Fruit fly (Drosophila melanogaster): ENCODE results near the gene CG5653.

Gene CG5653

DNA sequence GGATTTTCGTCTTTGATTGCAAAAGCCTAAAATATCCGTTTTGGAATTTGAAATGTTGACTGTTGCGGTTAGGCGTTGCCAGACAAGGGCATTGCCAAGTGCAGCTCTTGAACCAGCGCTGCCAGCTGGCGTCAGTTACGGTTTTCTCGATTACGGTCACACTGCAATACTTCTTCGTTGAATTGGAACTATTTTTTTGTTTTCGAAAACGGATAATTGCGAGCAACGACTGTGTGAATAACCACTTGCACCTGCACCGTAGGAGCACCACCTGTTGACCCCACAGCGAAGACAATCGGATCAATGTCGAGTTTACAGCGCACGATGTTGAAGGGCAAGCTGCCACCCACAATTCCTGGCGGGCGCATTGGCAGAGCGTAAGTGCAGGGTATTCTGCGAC lies 20.4 kb upstream of the CG5653 start, which contains the start of gene CG5068 (continued):
- TF ChIP-seq Vsx1 (GFP tag; optimal IDR thresholded peaks at IDR 0.05) (no peak), cas (GFP tag; IDR thresholded peaks at IDR 0.05) (no peak), Hmx (GFP tag; optimal IDR thresholded peaks at IDR 0.05) (no peak), PHDP (tag; optimal IDR thresholded peaks at IDR 0.05) (no peak), crp (GFP tag; optimal IDR thresholded peaks at IDR 0.05) (peak in 1 of 2 experiments; percentile 71), CG4328 (GFP tag; optimal IDR thresholded peaks at IDR 0.05) (no peak), dm (GFP tag; optimal IDR thresholded peaks at IDR 0.05) (no peak), CG31441 (GFP tag; IDR thresholded peaks at IDR 0.05) (no peak), B-H1 (GFP tag; IDR thresholded peaks at IDR 0.05) (no peak), Camta (GFP tag; optimal IDR thresholded peaks at IDR 0.05) (no peak), nmo (GFP tag; optimal IDR thresholded peaks at IDR 0.05) (peak; percentile 21), NFAT (GFP tag; IDR thresholded peaks at IDR 0.05) (no peak), CG12391 (tag; optimal IDR thresholded peaks at IDR 0.05) (no peak), fu2 (GFP tag; optimal IDR thresholded peaks at IDR 0.05) (no peak), kah (GFP tag; optimal IDR thresholded peaks at IDR 0.05) (peak; percentile 0), CG18011 (GFP tag; optimal IDR thresholded peaks at IDR 0.05) (no peak), CG4730 (GFP tag; IDR thresholded peaks at IDR 0.05) (no peak), Aef1 (GFP tag; IDR thresholded peaks at IDR 0.05) (no peak), tgo (GFP tag; IDR thresholded peaks at IDR 0.05) (no peak), slbo (GFP tag; IDR thresholded peaks at IDR 0.05) (no peak), CG17802 (tag; optimal IDR thresholded peaks at IDR 0.05) (no peak), CG9437 (GFP tag; optimal IDR thresholded peaks at IDR 0.05) (no peak), Opbp (GFP tag; IDR thresholded peaks at IDR 0.05; ENCODE audit: partially characterized antibody) (peak; percentile 37; the same call in 1 of the 3 replicates), dati (GFP tag; IDR thresholded peaks at IDR 0.05) (no peak), br (optimal IDR thresholded peaks at IDR 0.05) (no peak), ewg (GFP tag; optimal IDR thresholded peaks at IDR 0.05) (peak; percentile 5), CG16779 (GFP tag; IDR thresholded peaks at IDR 0.05) (no peak), dmrt99B (tag; optimal IDR thresholded peaks at IDR 0.05) (no peak), CG17829 (tag; optimal IDR thresholded peaks at IDR 0.05) (no peak), wdn (GFP tag; IDR thresholded peaks at IDR 0.05) (no peak), vnd (GFP tag; IDR thresholded peaks at IDR 0.05; ENCODE audit: partially characterized antibody) (no peak), Neu2 (GFP tag; optimal IDR thresholded peaks at IDR 0.05; ENCODE audit: borderline replicate concordance) (no peak), pb (GFP tag; optimal IDR thresholded peaks at IDR 0.05) (no peak), CG3407 (GFP tag; optimal IDR thresholded peaks at IDR 0.05) (no peak), slp2 (GFP tag; optimal IDR thresholded peaks at IDR 0.05) (no peak), CG10366 (GFP tag; IDR thresholded peaks at IDR 0.05) (no peak), CG4360 (GFP tag; IDR thresholded peaks at IDR 0.05) (no peak), Myb (GFP tag; optimal IDR thresholded peaks at IDR 0.05) (peak; percentile 98), tin (GFP tag; optimal IDR thresholded peaks at IDR 0.05) (no peak), CG34224 (GFP tag; IDR thresholded peaks at IDR 0.05; ENCODE audit: partially characterized antibody) (no peak), CG10267 (tag; optimal IDR thresholded peaks at IDR 0.05) (no peak), D19A (tag; optimal IDR thresholded peaks at IDR 0.05) (peak; percentile 22), CG14710 (tag; optimal IDR thresholded peaks at IDR 0.05) (peak; percentile 17), CHES-1-like (GFP tag; optimal IDR thresholded peaks at IDR 0.05) (no peak), jumu (GFP tag; optimal IDR thresholded peaks at IDR 0.05) (no peak), CG1602 (GFP tag; optimal IDR thresholded peaks at IDR 0.05) (no peak), Dref (GFP tag; IDR thresholded peaks at IDR 0.05) (peak; percentile 33; the same call in 1 of the 2 replicates), CG13123 (GFP tag; optimal IDR thresholded peaks at IDR 0.05) (no peak), Antp (GFP tag; optimal IDR thresholded peaks at IDR 0.05) (no peak), sr (GFP tag; IDR thresholded peaks at IDR 0.05) (no peak), bsh (GFP tag; optimal IDR thresholded peaks at IDR 0.05) (no peak), Ada2b (GFP tag; IDR thresholded peaks at IDR 0.05) (no peak)
